Fruit fly (Drosophila melanogaster): ENCODE data around the gene CG7044.

The CG7044 gene

DNA sequence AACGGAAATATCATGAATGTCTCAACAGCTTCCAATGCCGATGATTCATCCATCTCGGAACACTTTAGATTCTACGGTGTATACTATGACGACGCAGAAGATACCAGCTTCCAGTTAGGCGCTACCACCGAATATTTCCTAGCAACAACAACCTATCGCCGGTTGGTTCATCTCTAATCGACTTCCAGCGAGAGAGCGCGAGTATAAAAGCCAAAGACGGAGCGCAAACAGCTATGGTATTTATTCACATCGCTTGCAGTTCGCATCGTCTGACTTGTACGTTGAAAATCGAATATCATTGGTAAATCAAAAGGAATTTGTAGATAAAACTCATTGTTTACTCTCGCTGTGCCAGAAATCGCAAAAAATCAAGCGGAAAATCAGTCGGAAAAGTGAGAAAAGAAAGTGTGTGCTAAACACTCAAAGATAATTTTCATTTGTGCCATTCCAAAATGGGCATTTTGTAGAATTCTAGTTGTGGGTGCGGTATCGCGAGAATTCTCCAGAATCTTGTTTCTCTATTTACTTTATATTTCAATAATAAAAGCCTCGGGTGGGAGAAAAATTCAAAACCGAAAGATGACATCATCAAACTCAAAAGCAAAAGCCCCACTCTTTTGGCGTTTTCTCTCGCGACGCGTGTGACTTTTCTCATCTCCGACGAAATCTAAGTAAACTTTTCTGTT lies 36.4 kb downstream of the CG7044 start, which contains the start of gene AnxB9 (continued):
- no peak for TF ChIP-seq vnd (GFP tag; IDR thresholded peaks at IDR 0.05; ENCODE audit: partially characterized antibody)
- peak; percentile 22 for TF ChIP-seq repo (GFP tag; optimal IDR thresholded peaks at IDR 0.05)
- no peak for TF ChIP-seq CG7556 (GFP tag; optimal IDR thresholded peaks at IDR 0.05)
- peak; percentile 67 for TF ChIP-seq Scr (GFP tag; IDR thresholded peaks at IDR 0.05; ENCODE audit: partially characterized antibody)
- TF ChIP-seq MTF-1 (GFP tag; optimal IDR thresholded peaks at IDR 0.05; ENCODE audit: borderline replicate concordance), result peak; percentile 71
- no peak for TF ChIP-seq cas (GFP tag; IDR thresholded peaks at IDR 0.05)
- no peak for TF ChIP-seq Gsc (GFP tag; IDR thresholded peaks at IDR 0.05)
- peak; percentile 32 for TF ChIP-seq CG12299 (tag; optimal IDR thresholded peaks at IDR 0.05)
- no peak for TF ChIP-seq Ada2b (GFP tag; IDR thresholded peaks at IDR 0.05)
- TF ChIP-seq CG15601 (tag; optimal IDR thresholded peaks at IDR 0.05), result peak; percentile 8
- no peak for TF ChIP-seq emc (GFP tag; optimal IDR thresholded peaks at IDR 0.05)
- TF ChIP-seq HLHmδ (GFP tag; optimal IDR thresholded peaks at IDR 0.05), result peak; percentile 56
- TF ChIP-seq CG17829 (tag; optimal IDR thresholded peaks at IDR 0.05), result no peak
- peak; percentile 47; the same call in 2 of the 3 replicates for TF ChIP-seq zfh1 (GFP tag; IDR thresholded peaks at IDR 0.05)
- TF ChIP-seq odd (GFP tag; optimal IDR thresholded peaks at IDR 0.05), result peak; percentile 57
- no peak for TF ChIP-seq ash1 (GFP tag; optimal IDR thresholded peaks at IDR 0.05)
- TF ChIP-seq chm (GFP tag; IDR thresholded peaks at IDR 0.05), result no peak
- TF ChIP-seq schlank (tag; optimal IDR thresholded peaks at IDR 0.05), result peak; percentile 39
- no peak for TF ChIP-seq Sox102F (GFP tag; optimal IDR thresholded peaks at IDR 0.05)
- TF ChIP-seq CG7372 (GFP tag; IDR thresholded peaks at IDR 0.05), result no peak
- no peak for TF ChIP-seq CG14050 (GFP tag; IDR thresholded peaks at IDR 0.05)
- peak; percentile 15 for TF ChIP-seq abd-A (tag; optimal IDR thresholded peaks at IDR 0.05)
- TF ChIP-seq gsb (GFP tag; IDR thresholded peaks at IDR 0.05), result no peak
- TF ChIP-seq CG9817 (tag; optimal IDR thresholded peaks at IDR 0.05), result no peak
- TF ChIP-seq zen2 (GFP tag; IDR thresholded peaks at IDR 0.05; ENCODE audit: partially characterized antibody), result peak; percentile 39; the same call in 2 of the 3 replicates
- peak; percentile 46 for TF ChIP-seq CG12155 (GFP tag; optimal IDR thresholded peaks at IDR 0.05)
- TF ChIP-seq CG4424 (GFP tag; optimal IDR thresholded peaks at IDR 0.05), result no peak
- peak; percentile 65 for TF ChIP-seq CG6765 (GFP tag; optimal IDR thresholded peaks at IDR 0.05)
- no peak for TF ChIP-seq CG30020 (tag; optimal IDR thresholded peaks at IDR 0.05)
- TF ChIP-seq Dfd (GFP tag; optimal IDR thresholded peaks at IDR 0.05), result no peak
- peak; percentile 68 for TF ChIP-seq lbe (GFP tag; optimal IDR thresholded peaks at IDR 0.05)
- TF ChIP-seq dan (GFP tag; IDR thresholded peaks at IDR 0.05), result no peak
- TF ChIP-seq chn (GFP tag; optimal IDR thresholded peaks at IDR 0.05), result peak; percentile 38
- no peak for TF ChIP-seq CoRest (tag; optimal IDR thresholded peaks at IDR 0.05)
- no peak for TF ChIP-seq B-H1 (GFP tag; IDR thresholded peaks at IDR 0.05)
- TF ChIP-seq gt (GFP tag; IDR thresholded peaks at IDR 0.05), result no peak
- no peak for TF ChIP-seq HLH3B (GFP tag; IDR thresholded peaks at IDR 0.05)
- TF ChIP-seq CG13287 (GFP tag; IDR thresholded peaks at IDR 0.05; ENCODE audit: partially characterized antibody), result no peak; the same call in 1 of the 2 replicates
- peak; percentile 28 for TF ChIP-seq CG12219 (GFP tag; optimal IDR thresholded peaks at IDR 0.05)
- no peak for TF ChIP-seq pan (optimal IDR thresholded peaks at IDR 0.05)
- TF ChIP-seq pan (GFP tag; optimal IDR thresholded peaks at IDR 0.05 in 1 of 2, IDR thresholded peaks at IDR 0.05 in 1 of 2), result no peak
- peak; percentile 39; the same call in 1 of the 2 replicates for TF ChIP-seq CG14014 (GFP tag; IDR thresholded peaks at IDR 0.05)
- TF ChIP-seq CG18599 (GFP tag; optimal IDR thresholded peaks at IDR 0.05), result peak; percentile 66
- TF ChIP-seq bcd (GFP tag; optimal IDR thresholded peaks at IDR 0.05), result no peak
- no peak for TF ChIP-seq ssp (GFP tag; IDR thresholded peaks at IDR 0.05)
- no peak for TF ChIP-seq CG10209 (GFP tag; optimal IDR thresholded peaks at IDR 0.05)
- peak; percentile 59; the same call in 1 of the 2 replicates for TF ChIP-seq CG32532 (GFP tag; IDR thresholded peaks at IDR 0.05)
- no peak for TF ChIP-seq ara (GFP tag; IDR thresholded peaks at IDR 0.05)
- no peak for TF ChIP-seq Dek (tag; optimal IDR thresholded peaks at IDR 0.05)
- TF ChIP-seq CG17328 (GFP tag; IDR thresholded peaks at IDR 0.05), result peak; percentile 29; the same call in 1 of the 2 replicates
